Fruit fly (Drosophila melanogaster): ENCODE results near the gene CG34150.

Gene CG34150

dm6 chr3R:24813637-24814301 lies at the start of gene CG34150, which contains the start of gene lili:
Gene CG34150 (plus strand): TSS chr3R:24814262.
Gene lili (minus strand): TSS chr3R:24814012.
- peak; percentile 84 for TF ChIP-seq CG7101 (tag; optimal IDR thresholded peaks at IDR 0.05)
- TF ChIP-seq CG5204 (GFP tag; optimal IDR thresholded peaks at IDR 0.05) = peak; percentile 83
- peak; percentile 67 for TF ChIP-seq Mnt (GFP tag; optimal IDR thresholded peaks at IDR 0.05)
- peak; percentile 60 for TF ChIP-seq CG33017 (tag; optimal IDR thresholded peaks at IDR 0.05)
- TF ChIP-seq ovo (GFP tag; optimal IDR thresholded peaks at IDR 0.05) = peak; percentile 67
- peak; percentile 60 for TF ChIP-seq Crg-1 (GFP tag; optimal IDR thresholded peaks at IDR 0.05)
- TF ChIP-seq CG1620 (GFP tag; optimal IDR thresholded peaks at IDR 0.05) = peak; percentile 78
- no peak for TF ChIP-seq kay (GFP tag; ENCODE audit: borderline replicate concordance)
- no peak for TF ChIP-seq Clk (GFP tag; optimal IDR thresholded peaks at IDR 0.05)
- peak; percentile 86 for TF ChIP-seq bab1 (GFP tag; optimal IDR thresholded peaks at IDR 0.05)
- peak; percentile 93 for TF ChIP-seq toe (GFP tag; optimal IDR thresholded peaks at IDR 0.05)
- TF ChIP-seq Hr96 (GFP tag; optimal IDR thresholded peaks at IDR 0.05) = peak; percentile 80
- TF ChIP-seq cic (GFP tag; optimal IDR thresholded peaks at IDR 0.05) = no peak
- no peak for TF ChIP-seq cnc (optimal IDR thresholded peaks at IDR 0.05)
- TF ChIP-seq tj (GFP tag; optimal IDR thresholded peaks at IDR 0.05) = peak; percentile 46
- TF ChIP-seq CG12768 (GFP tag; optimal IDR thresholded peaks at IDR 0.05) = peak; percentile 51
- peak; percentile 40 for TF ChIP-seq pad (GFP tag; optimal IDR thresholded peaks at IDR 0.05)
- TF ChIP-seq CG14711 (tag; optimal IDR thresholded peaks at IDR 0.05) = peak; percentile 98
- TF ChIP-seq CG7045 (GFP tag; optimal IDR thresholded peaks at IDR 0.05) = peak; percentile 58
- peak; percentile 79 for TF ChIP-seq CG11617 (GFP tag; optimal IDR thresholded peaks at IDR 0.05)

dm6 chr3R:24764971-24765370 lies 49.1 kb upstream of the CG34150 start, which contains the start of gene AstA:
Gene AstA (minus strand): TSS chr3R:24765071.
- TF ChIP-seq toe (GFP tag; optimal IDR thresholded peaks at IDR 0.05) (no peak), CG1620 (GFP tag; optimal IDR thresholded peaks at IDR 0.05) (no peak), CG12768 (GFP tag; optimal IDR thresholded peaks at IDR 0.05) (no peak), Mnt (GFP tag; optimal IDR thresholded peaks at IDR 0.05) (no peak), Hr96 (GFP tag; optimal IDR thresholded peaks at IDR 0.05) (no peak), CG7101 (tag; optimal IDR thresholded peaks at IDR 0.05) (no peak)

- TF ChIP-seq Hr96 (GFP tag; optimal IDR thresholded peaks at IDR 0.05) = no peak
- TF ChIP-seq Mnt (GFP tag; optimal IDR thresholded peaks at IDR 0.05) = no peak
- TF ChIP-seq ovo (GFP tag; optimal IDR thresholded peaks at IDR 0.05) = no peak
- TF ChIP-seq kay (GFP tag; ENCODE audit: borderline replicate concordance) = peak; percentile 21
Observed at dm6 chr3R:24766684-24767083, 47.4 kb upstream of the CG34150 start.

dm6 chr3R:24767667-24768340 lies 46.3 kb upstream of the CG34150 start:
- TF ChIP-seq Hr96 (GFP tag; optimal IDR thresholded peaks at IDR 0.05) (no peak), CG7101 (tag; optimal IDR thresholded peaks at IDR 0.05) (no peak), cic (GFP tag; optimal IDR thresholded peaks at IDR 0.05) (no peak), toe (GFP tag; optimal IDR thresholded peaks at IDR 0.05) (no peak), Crg-1 (GFP tag; optimal IDR thresholded peaks at IDR 0.05) (no peak), pad (GFP tag; optimal IDR thresholded peaks at IDR 0.05) (no peak), CG12768 (GFP tag; optimal IDR thresholded peaks at IDR 0.05) (no peak), CG14711 (tag; optimal IDR thresholded peaks at IDR 0.05) (no peak), CG11617 (GFP tag; optimal IDR thresholded peaks at IDR 0.05) (no peak), ovo (GFP tag; optimal IDR thresholded peaks at IDR 0.05) (no peak), CG33017 (tag; optimal IDR thresholded peaks at IDR 0.05) (no peak), CG1620 (GFP tag; optimal IDR thresholded peaks at IDR 0.05) (no peak), Clk (GFP tag; optimal IDR thresholded peaks at IDR 0.05) (no peak), Mnt (GFP tag; optimal IDR thresholded peaks at IDR 0.05) (no peak), kay (GFP tag; ENCODE audit: borderline replicate concordance) (no peak), CG7045 (GFP tag; optimal IDR thresholded peaks at IDR 0.05) (no peak)

dm6 chr3R:24768538-24769401 lies 45.3 kb upstream of the CG34150 start, which contains the start of gene CG13631:
Gene CG13631 (plus strand): TSS chr3R:24769351.
- TF ChIP-seq Crg-1 (GFP tag; optimal IDR thresholded peaks at IDR 0.05) (peak; percentile 89), bab1 (GFP tag; optimal IDR thresholded peaks at IDR 0.05) (peak; percentile 84), CG5204 (GFP tag; optimal IDR thresholded peaks at IDR 0.05) (peak; percentile 97), pad (GFP tag; optimal IDR thresholded peaks at IDR 0.05) (peak; percentile 85), cnc (optimal IDR thresholded peaks at IDR 0.05) (no peak), Hr96 (GFP tag; optimal IDR thresholded peaks at IDR 0.05) (peak; percentile 94), tj (GFP tag; optimal IDR thresholded peaks at IDR 0.05) (peak; percentile 79), cic (GFP tag; optimal IDR thresholded peaks at IDR 0.05) (peak; percentile 7), CG14711 (tag; optimal IDR thresholded peaks at IDR 0.05) (peak; percentile 90), CG33017 (tag; optimal IDR thresholded peaks at IDR 0.05) (peak; percentile 93), CG7101 (tag; optimal IDR thresholded peaks at IDR 0.05) (peak; percentile 94), CG1620 (GFP tag; optimal IDR thresholded peaks at IDR 0.05) (peak; percentile 81), kay (GFP tag; ENCODE audit: borderline replicate concordance) (peak; percentile 71), toe (GFP tag; optimal IDR thresholded peaks at IDR 0.05) (peak; percentile 96), Mnt (GFP tag; optimal IDR thresholded peaks at IDR 0.05) (peak; percentile 70), CG11617 (GFP tag; optimal IDR thresholded peaks at IDR 0.05) (peak; percentile 93), ovo (GFP tag; optimal IDR thresholded peaks at IDR 0.05) (peak; percentile 65), CG12768 (GFP tag; optimal IDR thresholded peaks at IDR 0.05) (peak; percentile 97), Clk (GFP tag; optimal IDR thresholded peaks at IDR 0.05) (peak; percentile 92), CG7045 (GFP tag; optimal IDR thresholded peaks at IDR 0.05) (peak; percentile 96)
